Worm (Caenorhabditis elegans): ENCODE results near the gene C35B1.2.

- TF ChIP-seq mec-3 (tag; optimal IDR thresholded peaks at IDR 0.05; ENCODE audit: borderline replicate concordance) (no peak), dmd-4 (tag; optimal IDR thresholded peaks at IDR 0.05; ENCODE audit: borderline replicate concordance) (no peak), nhr-11 (tag; optimal IDR thresholded peaks at IDR 0.05) (no peak), fkh-10 (GFP tag; optimal IDR thresholded peaks at IDR 0.05) (no peak), F13H6.1 (tag; optimal IDR thresholded peaks at IDR 0.05) (no peak), pha-4 (tag; optimal IDR thresholded peaks at IDR 0.05) (no peak), elt-4 (tag; optimal IDR thresholded peaks at IDR 0.05) (no peak), zip-5 (tag; optimal IDR thresholded peaks at IDR 0.05) (no peak), pha-2 (tag; optimal IDR thresholded peaks at IDR 0.05) (no peak), pqm-1 (tag; optimal IDR thresholded peaks at IDR 0.05) (no peak), Y22D7AL.16 (tag; optimal IDR thresholded peaks at IDR 0.05) (no peak), sox-4 (tag; optimal IDR thresholded peaks at IDR 0.05) (no peak)
These were observed 6.5 kb upstream of the C35B1.2 start, which contains the start of gene C35B1.4 for ce11 chrIV:4079514-4079913.
